Worm (Caenorhabditis elegans): Measurements from ENCODE around the gene rev-3.

Gene rev-3

ce11 chrIII:5839147-5839546, 48.7 kb upstream of the rev-3 start (continued):
- no peak for TF ChIP-seq Y116A8C.19 (tag; optimal IDR thresholded peaks at IDR 0.05; ENCODE audit: borderline replicate concordance)
- peak in 3 of 6 experiments; percentile 5 to 85 (median 78) for TF ChIP-seq elt-3 (tag; optimal IDR thresholded peaks at IDR 0.05)
- TF ChIP-seq mep-1 (tag; optimal IDR thresholded peaks at IDR 0.05) = peak; percentile 28
- TF ChIP-seq ztf-4 (tag; optimal IDR thresholded peaks at IDR 0.05) = no peak

- TF ChIP-seq irx-1 (tag; optimal IDR thresholded peaks at IDR 0.05) = no peak
- TF ChIP-seq F16B12.6 (tag; optimal IDR thresholded peaks at IDR 0.05) = no peak
- TF ChIP-seq aly-2 (tag; optimal IDR thresholded peaks at IDR 0.05) = no peak
- no peak for TF ChIP-seq sup-37 (GFP tag; optimal IDR thresholded peaks at IDR 0.05)
- TF ChIP-seq ceh-63 (GFP tag; optimal IDR thresholded peaks at IDR 0.05) = no peak
- no peak for TF ChIP-seq lir-3 (tag; optimal IDR thresholded peaks at IDR 0.05; ENCODE audit: poor library complexity)
- TF ChIP-seq unc-62 (GFP tag; optimal IDR thresholded peaks at IDR 0.05) = no peak
- TF ChIP-seq swsn-7 (tag; optimal IDR thresholded peaks at IDR 0.05) = no peak
- TF ChIP-seq pax-3 (tag; optimal IDR thresholded peaks at IDR 0.05) = peak; percentile 54
- TF ChIP-seq nhr-71 (tag; optimal IDR thresholded peaks at IDR 0.05) = peak; percentile 76
- TF ChIP-seq tbx-2 (tag; optimal IDR thresholded peaks at IDR 0.05) = peak; percentile 66
- no peak for TF ChIP-seq nhr-76 (tag; optimal IDR thresholded peaks at IDR 0.05)
- no peak for TF ChIP-seq nhr-84 (tag; optimal IDR thresholded peaks at IDR 0.05)
- TF ChIP-seq unc-98 (GFP tag; IDR thresholded peaks at IDR 0.05) = no peak
- no peak for TF ChIP-seq hpl-2 (GFP tag; optimal IDR thresholded peaks at IDR 0.05)
- peak in 1 of 2 experiments; percentile 61 for TF ChIP-seq lin-35 (GFP tag; optimal IDR thresholded peaks at IDR 0.05)
- TF ChIP-seq nhr-11 (tag; optimal IDR thresholded peaks at IDR 0.05) = no peak
- TF ChIP-seq fkh-4 (tag; optimal IDR thresholded peaks at IDR 0.05; ENCODE audit: borderline replicate concordance) = no peak
- TF ChIP-seq xbp-1 (tag; optimal IDR thresholded peaks at IDR 0.05) = no peak
- peak; percentile 62 for TF ChIP-seq nhr-90 (tag; optimal IDR thresholded peaks at IDR 0.05; ENCODE audit: poor library complexity)
- peak in 5 of 6 experiments; percentile 14 to 76 (median 54) for TF ChIP-seq elt-3 (tag; optimal IDR thresholded peaks at IDR 0.05)
- TF ChIP-seq ztf-4 (tag; optimal IDR thresholded peaks at IDR 0.05) = no peak
- no peak for TF ChIP-seq fkh-10 (GFP tag; optimal IDR thresholded peaks at IDR 0.05)
- peak; percentile 71 for TF ChIP-seq nhr-20 (tag; optimal IDR thresholded peaks at IDR 0.05)
- no peak for TF ChIP-seq lin-15B (tag; optimal IDR thresholded peaks at IDR 0.05)
- no peak for TF ChIP-seq fkh-8 (tag; optimal IDR thresholded peaks at IDR 0.05)
- TF ChIP-seq elt-2 (tag; optimal IDR thresholded peaks at IDR 0.05) = peak; percentile 74
- peak; percentile 51 for TF ChIP-seq unc-130 (tag; optimal IDR thresholded peaks at IDR 0.05)
- no peak for TF ChIP-seq grh-1 (GFP tag; IDR thresholded peaks at IDR 0.05)
- TF ChIP-seq C04F5.9 (tag; optimal IDR thresholded peaks at IDR 0.05) = no peak
- TF ChIP-seq aha-1 (tag; optimal IDR thresholded peaks at IDR 0.05) = no peak
- peak in 1 of 2 experiments; percentile 46 for TF ChIP-seq lsy-2 (tag; optimal IDR thresholded peaks at IDR 0.05)
- TF ChIP-seq hlh-4 (tag; optimal IDR thresholded peaks at IDR 0.05) = no peak
- no peak for TF ChIP-seq efl-3 (GFP tag; optimal IDR thresholded peaks at IDR 0.05)
- TF ChIP-seq vab-15 (tag; optimal IDR thresholded peaks at IDR 0.05) = no peak
- no peak for TF ChIP-seq jun-1 (tag; optimal IDR thresholded peaks at IDR 0.05)
- TF ChIP-seq lin-13 (GFP tag; optimal IDR thresholded peaks at IDR 0.05) = no peak
- TF ChIP-seq nhr-85 (tag) = peak; percentile 79
- TF ChIP-seq pag-3 (tag; optimal IDR thresholded peaks at IDR 0.05; ENCODE audit: borderline replicate concordance, insufficient read depth) = no peak
- TF ChIP-seq mab-9 (GFP tag; IDR thresholded peaks at IDR 0.05) = no peak
- no peak for TF ChIP-seq ets-5 (GFP tag; IDR thresholded peaks at IDR 0.05)
- no peak for TF ChIP-seq dpl-1 (GFP tag; optimal IDR thresholded peaks at IDR 0.05)
- no peak for TF ChIP-seq ceh-90 (tag; optimal IDR thresholded peaks at IDR 0.05)
- peak; percentile 66 for TF ChIP-seq snu-23 (GFP tag; optimal IDR thresholded peaks at IDR 0.05)
- TF ChIP-seq unc-86 (tag; optimal IDR thresholded peaks at IDR 0.05) = no peak
- TF ChIP-seq nhr-12 (tag; optimal IDR thresholded peaks at IDR 0.05) = no peak
These were observed 48.0 kb upstream of the rev-3 start for ce11 chrIII:5838159-5839046.

All from whole organism, L1 larva.